Worm (Caenorhabditis elegans) whole organism, young adult: Measurements from ENCODE around the gene ace-4.

Source experiments
- D2030.7 ChIP-seq: fragments of 200-800 bp; sonication (Bioruptor generic); IDR thresholded peaks from 2 replicates; pipeline ENCODE4 v1.3.6; 2022; ENCODE audit warnings: missing genetic modification reagents, missing genetic modification characterization, missing compliant biosample characterization
- F33H1.4 ChIP-seq: fragments of 200-800 bp; sonication (Bioruptor generic); IDR thresholded peaks from 2 replicates; pipeline ENCODE4 v1.3.6; 2022; ENCODE audit warnings: missing genetic modification reagents, missing genetic modification characterization, missing compliant biosample characterization
- F39B2.1 ChIP-seq: fragments of 200-800 bp; sonication (Bioruptor generic); IDR thresholded peaks from 2 replicates; pipeline ENCODE4 v1.3.6; 2022; ENCODE audit warnings: missing genetic modification reagents, missing genetic modification characterization, missing compliant biosample characterization
- F49E8.2 ChIP-seq: sonication (generic microtip); optimal IDR thresholded peaks from 3 replicates; lab custom pipeline; 2017; ENCODE audit warnings: missing genetic modification characterization, mild to moderate bottlenecking, missing compliant biosample characterization, antibody characterized with exemption, moderate library complexity; ENCODE audit not compliant: insufficient read depth
- Y53G8AR.9 ChIP-seq: fragments of 200-800 bp; sonication (Bioruptor generic); conservative IDR thresholded peaks from 2 replicates; pipeline ENCODE4 v1.3.6; 2022; ENCODE audit warnings: missing genetic modification reagents, missing genetic modification characterization, missing compliant biosample characterization
- Y95B8A.8 ChIP-seq: fragments of 200-800 bp; sonication (Bioruptor generic); IDR thresholded peaks from 2 replicates; pipeline ENCODE4 v1.3.6; 2022; ENCODE audit warnings: missing genetic modification reagents, missing genetic modification characterization, missing compliant biosample characterization
- attf-5 ChIP-seq: fragments of 200-800 bp; sonication (Bioruptor generic); optimal IDR thresholded peaks from 2 replicates; lab custom pipeline; 2018; ENCODE audit warnings: mild to moderate bottlenecking, missing genetic modification characterization, missing compliant biosample characterization
- bed-1 ChIP-seq: fragments of 200-800 bp; sonication (Bioruptor generic); IDR thresholded peaks from 2 replicates; pipeline ENCODE4 v1.3.6; 2022; ENCODE audit warnings: missing genetic modification reagents, missing genetic modification characterization, missing compliant biosample characterization
- ceh-27 ChIP-seq: fragments of 200-800 bp; sonication (Bioruptor generic); optimal IDR thresholded peaks from 2 replicates; lab custom pipeline; 2018; ENCODE audit warnings: mild to moderate bottlenecking, missing genetic modification characterization, moderate library complexity, missing compliant biosample characterization
- ceh-91 ChIP-seq: fragments of 200-800 bp; sonication (Bioruptor generic); IDR thresholded peaks from 2 replicates; pipeline ENCODE4 v1.3.6; 2022; ENCODE audit warnings: missing genetic modification reagents, missing genetic modification characterization, missing compliant biosample characterization
- chd-7 ChIP-seq: sonication (generic microtip); optimal IDR thresholded peaks from 2 replicates; lab custom pipeline; 2016; ENCODE audit warnings: mild to moderate bottlenecking, missing genetic modification characterization, moderate library complexity, missing compliant biosample characterization
- dox-1 ChIP-seq: fragments of 200-800 bp; sonication (Bioruptor generic); IDR thresholded peaks from 2 replicates; pipeline ENCODE4 v1.3.6; 2022; ENCODE audit warnings: missing genetic modification reagents, missing genetic modification characterization, missing compliant biosample characterization
- dpff-1 ChIP-seq: sonication (generic microtip); optimal IDR thresholded peaks from 2 replicates; lab custom pipeline; 2017; ENCODE audit warnings: mild to moderate bottlenecking, missing genetic modification characterization, missing compliant biosample characterization
- efl-1 ChIP-seq: fragments of 150-350 bp; optimal IDR thresholded peaks from 2 replicates; lab custom pipeline; 2014; ENCODE audit warnings: missing biosample characterization, missing genetic modification reagents, missing genetic modification characterization
- egl-44 ChIP-seq: fragments of 200-800 bp; sonication (Bioruptor generic); IDR thresholded peaks from 2 replicates; pipeline ENCODE4 v1.3.6; 2022; ENCODE audit warnings: missing genetic modification reagents, missing genetic modification characterization, missing compliant biosample characterization
- egrh-3 ChIP-seq: fragments of 200-800 bp; sonication (Bioruptor generic); IDR thresholded peaks from 2 replicates; pipeline ENCODE4 v1.3.6; 2022; ENCODE audit warnings: missing genetic modification reagents, missing genetic modification characterization, missing compliant biosample characterization
- ekl-4 ChIP-seq: fragments of 200-800 bp; sonication (Bioruptor generic); IDR thresholded peaks from 2 replicates; pipeline ENCODE4 v1.3.6; 2022; ENCODE audit warnings: missing genetic modification reagents, missing genetic modification characterization, missing compliant biosample characterization
- him-1 ChIP-seq: sonication (generic microtip); optimal IDR thresholded peaks from 2 replicates; lab custom pipeline; 2016; ENCODE audit warnings: missing genotype, missing genetic modification reagents, missing genetic modification characterization, missing compliant biosample characterization
- hmg-1.2 ChIP-seq: fragments of 200-800 bp; sonication (Bioruptor generic); IDR thresholded peaks from 2 replicates; pipeline ENCODE4 v1.3.6; 2022; ENCODE audit warnings: missing genetic modification reagents, missing genetic modification characterization, missing compliant biosample characterization
- lag-1 ChIP-seq: fragments of 200-800 bp; sonication (Bioruptor generic); IDR thresholded peaks from 2 replicates; pipeline ENCODE4 v1.3.6; 2022; ENCODE audit warnings: missing genetic modification reagents, missing genetic modification characterization, missing compliant biosample characterization
- lin-54 ChIP-seq: fragments of 200-800 bp; sonication (Bioruptor generic); optimal IDR thresholded peaks from 2 replicates; lab custom pipeline; 2018; ENCODE audit warnings: mild to moderate bottlenecking, missing genetic modification characterization, missing compliant biosample characterization
- lir-1 ChIP-seq: fragments of 200-800 bp; sonication (Bioruptor generic); conservative IDR thresholded peaks from 2 replicates; pipeline ENCODE4 v1.3.6; 2022; ENCODE audit warnings: missing genetic modification reagents, missing genetic modification characterization, missing compliant biosample characterization
- lsl-1 ChIP-seq: fragments of 200-800 bp; sonication (Bioruptor generic); optimal IDR thresholded peaks from 2 replicates; lab custom pipeline; 2018; ENCODE audit warnings: mild to moderate bottlenecking, missing genetic modification characterization, moderate library complexity, missing compliant biosample characterization
- madf-6 ChIP-seq: fragments of 200-800 bp; sonication (Bioruptor generic); IDR thresholded peaks from 2 replicates; pipeline ENCODE4 v1.3.6; 2022; ENCODE audit warnings: missing genetic modification reagents, missing genetic modification characterization, missing compliant biosample characterization
- madf-8 ChIP-seq: fragments of 200-800 bp; sonication (Bioruptor generic); conservative IDR thresholded peaks from 2 replicates; pipeline ENCODE4 v1.3.6; 2022; ENCODE audit warnings: missing genetic modification reagents, missing genetic modification characterization, missing compliant biosample characterization
- mcd-1 ChIP-seq: fragments of 200-800 bp; sonication (Bioruptor generic); IDR thresholded peaks from 2 replicates; pipeline ENCODE4 v1.3.6; 2022; ENCODE audit warnings: missing genetic modification reagents, missing genetic modification characterization, missing compliant biosample characterization
- mel-28 ChIP-seq: sonication (generic microtip); optimal IDR thresholded peaks from 2 replicates; lab custom pipeline; 2016; ENCODE audit warnings: borderline replicate concordance, mild to moderate bottlenecking, missing genetic modification characterization, missing compliant biosample characterization
- nhr-120 ChIP-seq: fragments of 200-800 bp; sonication (Bioruptor generic); IDR thresholded peaks from 2 replicates; pipeline ENCODE4 v1.3.6; 2022; ENCODE audit warnings: missing genetic modification characterization, missing compliant biosample characterization
- nhr-179 ChIP-seq: sonication (generic microtip); optimal IDR thresholded peaks from 2 replicates; lab custom pipeline; 2016; ENCODE audit warnings: mild to moderate bottlenecking, missing genetic modification characterization, missing compliant biosample characterization
- nhr-90 ChIP-seq: sonication (generic microtip); optimal IDR thresholded peaks from 2 replicates; lab custom pipeline; 2016; ENCODE audit warnings: missing genotype, mild to moderate bottlenecking, missing genetic modification characterization, missing compliant biosample characterization
- snpc-1.1 ChIP-seq: sonication (generic microtip); optimal IDR thresholded peaks from 2 replicates; lab custom pipeline; 2017; ENCODE audit warnings: missing genetic modification characterization, mild to moderate bottlenecking, missing compliant biosample characterization, antibody characterized with exemption, moderate library complexity, missing genotype, missing genetic modification reagents; ENCODE audit not compliant: insufficient read depth
- snpc-1.3 ChIP-seq: sonication (generic microtip); optimal IDR thresholded peaks from 2 replicates; lab custom pipeline; 2017; ENCODE audit warnings: missing genetic modification characterization, mild to moderate bottlenecking, missing compliant biosample characterization, antibody characterized with exemption, moderate library complexity, missing genotype, missing genetic modification reagents; ENCODE audit not compliant: insufficient read depth
- snpc-3.4 ChIP-seq: sonication (generic microtip); optimal IDR thresholded peaks from 2 replicates; lab custom pipeline; 2017; ENCODE audit warnings: missing genetic modification characterization, mild to moderate bottlenecking, missing compliant biosample characterization, antibody characterized with exemption, moderate library complexity, missing genotype, missing genetic modification reagents
- snpc-4 ChIP-seq, 5 experiments: fragments of 150-350 bp in 1 of 5; sonication (generic microtip) in 4 of 5; optimal IDR thresholded peaks; 2 replicates each; lab custom pipeline; 2014 to 2018; ENCODE audit warnings: missing genetic modification characterization in 5 of 5, missing biosample characterization in 3 of 5, antibody characterized with exemption in 2 of 5, mild to moderate bottlenecking in 2 of 5, missing compliant biosample characterization in 2 of 5, missing genotype in 2 of 5, moderate library complexity in 2 of 5, missing genetic modification reagents in 1 of 5
- xnd-1 ChIP-seq: sonication (generic microtip); optimal IDR thresholded peaks from 2 replicates; lab custom pipeline; 2016; ENCODE audit warnings: missing genotype, missing genetic modification reagents, missing genetic modification characterization, missing compliant biosample characterization
- zfh-2 ChIP-seq: fragments of 200-800 bp; sonication (Bioruptor generic); conservative IDR thresholded peaks from 2 replicates; pipeline ENCODE4 v1.3.6; 2022; ENCODE audit warnings: missing genetic modification reagents, missing genetic modification characterization, missing compliant biosample characterization
- zim-3 ChIP-seq: sonication (generic microtip); optimal IDR thresholded peaks from 2 replicates; lab custom pipeline; 2017; ENCODE audit warnings: mild to moderate bottlenecking, missing genetic modification characterization, moderate library complexity, missing compliant biosample characterization
- ztf-18 ChIP-seq: sonication (generic microtip); optimal IDR thresholded peaks from 2 replicates; lab custom pipeline; 2016; ENCODE audit warnings: missing genotype, mild to moderate bottlenecking, missing genetic modification characterization, missing compliant biosample characterization

The ace-4 gene

ce11 chrII:14218142-14218541 is 20.3 kb downstream of the ace-4 start:
- TF ChIP-seq egrh-3 (GFP tag; lab: Robert Waterston, UW) (0 out of 2 replicates have a peak, but pooled peaks have one; percentile 11), snpc-1.1 (no peak), ekl-4 (GFP tag; lab: Robert Waterston, UW) (0 out of 2 replicates have a peak, but pooled peaks have one; percentile 50), hmg-1.2 (GFP tag; lab: Robert Waterston, UW) (0 out of 2 replicates have a peak, but pooled peaks have one; percentile 15), lin-54 (GFP tag; lab: Kevin White, UChicago) (peak; percentile 48), ztf-18 (tag; lab: Kevin White, UChicago) (peak; percentile 13), F33H1.4 (GFP tag; lab: Robert Waterston, UW) (peak; percentile 97), mcd-1 (GFP tag; lab: Robert Waterston, UW) (peak; percentile 58), snpc-3.4 (tag; lab: Kevin White, UChicago) (peak; percentile 54), madf-8 (GFP tag; lab: Robert Waterston, UW) (peak; percentile 87), snpc-1.3 (peak; percentile 27), chd-7 (tag; lab: Kevin White, UChicago) (no peak), him-1 (tag; lab: Kevin White, UChicago) (peak; percentile 74), D2030.7 (peak; percentile 74; the same call in 1 of the 2 replicates), xnd-1 (tag; lab: Kevin White, UChicago) (peak; percentile 95), nhr-120 (GFP tag; lab: Robert Waterston, UW) (no peak), lag-1 (GFP tag; lab: Robert Waterston, UW) (no peak), madf-6 (GFP tag; lab: Robert Waterston, UW) (peak; percentile 94), ceh-91 (GFP tag; lab: Robert Waterston, UW) (peak; percentile 81), F49E8.2 (tag; lab: Kevin White, UChicago) (peak; percentile 5), lsl-1 (GFP tag; lab: Kevin White, UChicago) (peak; percentile 98), snpc-4 (GFP tag; optimal IDR thresholded peaks at IDR 0.05; lab: Kevin White, UChicago) (no peak), snpc-4 (tag; optimal IDR thresholded peaks at IDR 0.05; lab: Kevin White, UChicago) (peak in 2 of 4 experiments; percentile 10 to 24), efl-1 (peak; percentile 32), nhr-90 (no peak)

- TF ChIP-seq lir-1 (GFP tag; lab: Robert Waterston, UW) (no peak), bed-1 (GFP tag; lab: Robert Waterston, UW) (no peak), egl-44 (GFP tag; lab: Robert Waterston, UW) (no peak), mel-28 (tag; lab: Kevin White, UChicago) (no peak), Y95B8A.8 (GFP tag; lab: Robert Waterston, UW) (no peak), Y53G8AR.9 (GFP tag; lab: Robert Waterston, UW) (0 out of 2 replicates have a peak, but pooled peaks have one; percentile 27), attf-5 (GFP tag; lab: Kevin White, UChicago) (no peak), ceh-27 (GFP tag; lab: Kevin White, UChicago) (no peak), nhr-179 (no peak), dpff-1 (no peak), dox-1 (GFP tag; lab: Robert Waterston, UW) (no peak), zim-3 (tag; lab: Kevin White, UChicago) (no peak), F39B2.1 (GFP tag; lab: Robert Waterston, UW) (no peak), zfh-2 (GFP tag; lab: Robert Waterston, UW) (0 out of 2 replicates have a peak, but pooled peaks have one; percentile 26)
Measured at ce11 chrII:14226175-14226574, 28.3 kb downstream of the ace-4 start, which contains the start of gene Y48B6A.13. TSS of gene Y48B6A.13 (minus strand) at chrII:14226275.
